Worm (Caenorhabditis elegans) whole organism, L4 larva: ENCODE results near the gene cup-16.
A peak's percentile ranks its signal among the peaks of the same experiment; 100 is the strongest.

ENCODE experiments used
- F37D6.2 ChIP-seq: sonication (generic microtip); optimal IDR thresholded peaks from 2 replicates; lab custom pipeline; 2016; ENCODE audit warnings: mild to moderate bottlenecking, missing genetic modification characterization, missing compliant biosample characterization
- F44E2.7 ChIP-seq: fragments of 200-800 bp; sonication (Bioruptor generic); IDR thresholded peaks from 2 replicates; pipeline ENCODE4 v2.1.2; 2022; ENCODE audit warnings: missing genetic modification characterization, missing compliant biosample characterization
- T20F7.1 ChIP-seq: fragments of 200-800 bp; sonication (Bioruptor generic); optimal IDR thresholded peaks from 2 replicates; lab custom pipeline; 2018; ENCODE audit warnings: mild to moderate bottlenecking, missing genetic modification characterization, missing compliant biosample characterization
- T26A8.4 ChIP-seq: fragments of 200-800 bp; sonication (Bioruptor generic); IDR thresholded peaks from 2 replicates; pipeline ENCODE4 v1.3.6; 2022; ENCODE audit warnings: missing genetic modification characterization, missing compliant biosample characterization
- Y105C5A.15 ChIP-seq: fragments of 200-800 bp; sonication (Bioruptor generic); IDR thresholded peaks from 2 replicates; pipeline ENCODE4 v1.3.6; 2022; ENCODE audit warnings: missing genetic modification characterization, missing compliant biosample characterization
- Y48G9A.11 ChIP-seq: fragments of 200-800 bp; sonication (Bioruptor generic); IDR thresholded peaks from 2 replicates; pipeline ENCODE4 v1.3.6; 2022; ENCODE audit warnings: missing genetic modification reagents, missing genetic modification characterization, missing compliant biosample characterization
- aly-2 ChIP-seq: sonication (generic microtip); optimal IDR thresholded peaks from 2 replicates; lab custom pipeline; 2018; ENCODE audit warnings: missing biosample characterization, missing genetic modification characterization
- ama-1 ChIP-seq: fragments of 150-350 bp; optimal IDR thresholded peaks from 2 replicates; lab custom pipeline; 2014; ENCODE audit warnings: inconsistent platforms, mixed read lengths
- ceh-44 ChIP-seq: fragments of 200-800 bp; sonication (Bioruptor generic); IDR thresholded peaks from 2 replicates; pipeline ENCODE4 v1.3.6; 2022; ENCODE audit warnings: missing genetic modification reagents, missing genetic modification characterization, missing compliant biosample characterization
- ceh-62 ChIP-seq: sonication (generic microtip); optimal IDR thresholded peaks from 2 replicates; lab custom pipeline; 2017; ENCODE audit warnings: missing biosample characterization, missing genetic modification characterization
- ceh-82 ChIP-seq: sonication (generic microtip); optimal IDR thresholded peaks from 2 replicates; lab custom pipeline; 2017; ENCODE audit warnings: missing biosample characterization, missing genetic modification characterization
- daf-16 ChIP-seq, 3 experiments: sonication (generic microtip); optimal IDR thresholded peaks; 2 replicates each; lab custom pipeline; 2016 to 2017; ENCODE audit warnings: missing genetic modification characterization in 3 of 3, missing genetic modification reagents in 3 of 3, mild to moderate bottlenecking in 2 of 3, missing compliant biosample characterization in 2 of 3, missing biosample characterization in 1 of 3, moderate library complexity in 1 of 3
- dmd-8 ChIP-seq: fragments of 200-800 bp; sonication (Bioruptor generic); IDR thresholded peaks from 2 replicates; pipeline ENCODE4 v1.3.6; 2022; ENCODE audit warnings: missing genetic modification characterization, missing compliant biosample characterization
- egl-27 ChIP-seq: sonication (generic microtip); optimal IDR thresholded peaks from 3 replicates; lab custom pipeline; 2017; ENCODE audit warnings: missing biosample characterization, missing genetic modification reagents, missing genetic modification characterization
- fkh-10 ChIP-seq: fragments of 150-350 bp; optimal IDR thresholded peaks from 2 replicates; lab custom pipeline; 2014; ENCODE audit warnings: missing biosample characterization, missing genetic modification reagents, missing genetic modification characterization
- gei-8 ChIP-seq: fragments of 200-800 bp; sonication (Bioruptor generic); optimal IDR thresholded peaks from 2 replicates; lab custom pipeline; 2018; ENCODE audit warnings: mild to moderate bottlenecking, missing genetic modification characterization, missing compliant biosample characterization
- hif-1 ChIP-seq, 2 experiments: sonication (generic microtip); optimal IDR thresholded peaks; 2 replicates each; lab custom pipeline; 2016 to 2017; ENCODE audit warnings: missing compliant biosample characterization in 2 of 2, missing genetic modification characterization in 2 of 2, missing genetic modification reagents in 2 of 2, missing genotype in 2 of 2, mild to moderate bottlenecking in 1 of 2
- jun-1 ChIP-seq: fragments of 150-350 bp; optimal IDR thresholded peaks from 2 replicates; lab custom pipeline; 2014; ENCODE audit warnings: missing biosample characterization, missing genetic modification reagents, missing genetic modification characterization
- lin-13 ChIP-seq: fragments of 150-350 bp; optimal IDR thresholded peaks from 2 replicates; lab custom pipeline; 2014; ENCODE audit warnings: missing biosample characterization, missing genetic modification reagents, missing genetic modification characterization
- lsy-2 ChIP-seq, 2 experiments: fragments of 150-350 bp in 1 of 2; sonication (generic microtip) in 1 of 2; optimal IDR thresholded peaks; 2 replicates each; lab custom pipeline; 2014 to 2017; ENCODE audit warnings: missing biosample characterization in 2 of 2, missing genetic modification characterization in 2 of 2
- madf-9 ChIP-seq: fragments of 200-800 bp; sonication (Bioruptor generic); conservative IDR thresholded peaks from 2 replicates; pipeline ENCODE4 v1.3.6; 2022; ENCODE audit warnings: missing genetic modification reagents, missing genetic modification characterization, missing compliant biosample characterization
- mep-1 ChIP-seq: fragments of 150-350 bp; sonication (generic microtip); optimal IDR thresholded peaks from 3 replicates; lab custom pipeline; 2014; ENCODE audit warnings: missing biosample characterization, missing genetic modification characterization
- mes-2 ChIP-seq: sonication (generic microtip); optimal IDR thresholded peaks from 2 replicates; lab custom pipeline; 2016; ENCODE audit warnings: missing genotype, mild to moderate bottlenecking, missing genetic modification characterization, missing compliant biosample characterization; ENCODE audit not compliant: poor library complexity, severe bottlenecking
- mxl-2 ChIP-seq: fragments of 200-800 bp; sonication (Bioruptor generic); conservative IDR thresholded peaks from 2 replicates; pipeline ENCODE4 v1.3.6; 2022; ENCODE audit warnings: missing genetic modification reagents, missing genetic modification characterization, missing compliant biosample characterization
- nhr-10 ChIP-seq: fragments of 150-350 bp; optimal IDR thresholded peaks from 2 replicates; lab custom pipeline; 2014; ENCODE audit warnings: missing biosample characterization, missing genetic modification characterization
- nhr-25 ChIP-seq: sonication (generic microtip); optimal IDR thresholded peaks from 2 replicates; lab custom pipeline; 2017; ENCODE audit warnings: missing genetic modification characterization, mild to moderate bottlenecking, missing compliant biosample characterization, antibody characterized with exemption, moderate library complexity, borderline replicate concordance; ENCODE audit not compliant: insufficient read depth
- nhr-28 ChIP-seq: fragments of 150-350 bp; optimal IDR thresholded peaks from 2 replicates; lab custom pipeline; 2014; ENCODE audit warnings: missing biosample characterization, missing genetic modification characterization
- nhr-48 ChIP-seq: sonication (generic microtip); optimal IDR thresholded peaks from 2 replicates; lab custom pipeline; 2016; ENCODE audit warnings: mild to moderate bottlenecking, missing genetic modification characterization, missing compliant biosample characterization
- nhr-6 ChIP-seq: fragments of 150-350 bp; optimal IDR thresholded peaks from 2 replicates; lab custom pipeline; 2014; ENCODE audit warnings: missing biosample characterization, missing genetic modification characterization
- pha-4 ChIP-seq, 2 experiments: fragments of 150-350 bp in 1 of 2; fragments of 200-800 bp in 1 of 2; sonication (Bioruptor generic) in 1 of 2; IDR thresholded peaks in 1 of 2; optimal IDR thresholded peaks in 1 of 2; 2 replicates each; pipeline versions ENCODE4 v1.3.6 to Lab custom; 2014 to 2022; ENCODE audit warnings: missing genetic modification characterization in 2 of 2, missing genetic modification reagents in 2 of 2, missing biosample characterization in 1 of 2, missing compliant biosample characterization in 1 of 2
- php-3 ChIP-seq: fragments of 200-800 bp; sonication (Bioruptor generic); IDR thresholded peaks from 2 replicates; pipeline ENCODE4 v1.3.6; 2022; ENCODE audit warnings: missing genetic modification reagents, missing genetic modification characterization, missing compliant biosample characterization
- pqm-1 ChIP-seq: sonication (generic microtip); optimal IDR thresholded peaks from 2 replicates; lab custom pipeline; 2017; ENCODE audit warnings: missing biosample characterization, missing genetic modification characterization
- sdz-12 ChIP-seq: fragments of 200-800 bp; sonication (Bioruptor generic); optimal IDR thresholded peaks from 2 replicates; lab custom pipeline; 2018; ENCODE audit warnings: mild to moderate bottlenecking, missing genetic modification characterization, missing compliant biosample characterization
- unc-130 ChIP-seq: sonication (generic microtip); optimal IDR thresholded peaks from 2 replicates; lab custom pipeline; 2016; ENCODE audit warnings: missing genetic modification reagents, missing genetic modification characterization, missing compliant biosample characterization
- unc-62 ChIP-seq, 3 experiments: fragments of 150-350 bp in 1 of 3; sonication (generic microtip); optimal IDR thresholded peaks in 2 of 3; peaks in 1 of 3; 1 replicate in 1 of 3; 2 replicates in 2 of 3; lab custom pipeline; 2014 to 2017; ENCODE audit warnings: missing biosample characterization in 3 of 3, missing genetic modification characterization in 3 of 3, missing genetic modification reagents in 3 of 3, missing genotype in 1 of 3
- zip-11 ChIP-seq: fragments of 200-800 bp; sonication (Bioruptor generic); IDR thresholded peaks from 2 replicates; pipeline ENCODE4 v1.3.6; 2022; ENCODE audit warnings: missing genetic modification characterization, missing compliant biosample characterization

Gene cup-16

ce11 chrII:8695783-8696182 is 11.2 kb upstream of the cup-16 start, which contains the start of gene C34C6.10:
C34C6.10 (minus strand) TSS chrII:8695883.
- TF ChIP-seq T26A8.4 (GFP tag; lab: Robert Waterston, UW) (no peak), nhr-25 (no peak), ceh-44 (GFP tag; lab: Robert Waterston, UW) (no peak), ceh-82 (no peak), F44E2.7 (no peak), madf-9 (GFP tag; lab: Robert Waterston, UW) (no peak)

ce11 chrII:8698828-8699227 is 8.1 kb upstream of the cup-16 start, which contains the start of gene chdh-1:
chdh-1 (minus strand) TSS chrII:8698928.
- TF ChIP-seq unc-130 = no peak
- TF ChIP-seq unc-62 (GFP tag; optimal IDR thresholded peaks at IDR 0.05 in 1 of 2; lab: Kevin White, UChicago) = peak in 1 of 2 experiments; percentile 31
- no peak for TF ChIP-seq unc-62 (tag; optimal IDR thresholded peaks at IDR 0.05; lab: Kevin White, UChicago)
- TF ChIP-seq ama-1 (lab: Kevin White, UChicago) = peak; percentile 45

- TF ChIP-seq unc-62 (GFP tag; optimal IDR thresholded peaks at IDR 0.05 in 1 of 2; lab: Kevin White, UChicago) = peak in 1 of 2 experiments; percentile 49
- no peak for TF ChIP-seq unc-62 (tag; optimal IDR thresholded peaks at IDR 0.05; lab: Kevin White, UChicago)
- TF ChIP-seq jun-1 = no peak
- TF ChIP-seq lsy-2 (tag; optimal IDR thresholded peaks at IDR 0.05; lab: Kevin White, UChicago) = peak in 1 of 2 experiments; percentile 84
- TF ChIP-seq Y105C5A.15 = no peak
- TF ChIP-seq F44E2.7 = no peak
Measured at ce11 chrII:8701059-8701458, 5.9 kb upstream of the cup-16 start.

- TF ChIP-seq ama-1 (lab: Kevin White, UChicago) (no peak), mep-1 (tag; lab: Kevin White, UChicago) (no peak), hif-1 (tag; optimal IDR thresholded peaks at IDR 0.05; lab: Kevin White, UChicago) (no peak), sdz-12 (no peak), ceh-62 (tag; lab: Kevin White, UChicago) (no peak), egl-27 (no peak), zip-11 (no peak), fkh-10 (no peak), madf-9 (GFP tag; lab: Robert Waterston, UW) (no peak), aly-2 (no peak), dmd-8 (no peak), Y48G9A.11 (no peak), ceh-44 (GFP tag; lab: Robert Waterston, UW) (no peak), nhr-6 (tag; lab: Kevin White, UChicago) (no peak), php-3 (GFP tag; lab: Robert Waterston, UW) (no peak), nhr-10 (tag; lab: Kevin White, UChicago) (no peak), mes-2 (tag; lab: Kevin White, UChicago) (no peak), F37D6.2 (tag; lab: Kevin White, UChicago) (no peak), mxl-2 (no peak), gei-8 (no peak)
Measured at ce11 chrII:8701619-8702350, 5.2 kb upstream of the cup-16 start, which contains the start of gene sphk-1. sphk-1 (minus strand) TSS chrII:8701669.

ce11 chrII:8703729-8704128 is 3.2 kb upstream of the cup-16 start, which contains the start of gene ceh-7:
ceh-7 (minus strand) TSS chrII:8703829.
- TF ChIP-seq daf-16 (GFP tag; optimal IDR thresholded peaks at IDR 0.05; lab: Kevin White, UChicago) (no peak), daf-16 (tag; optimal IDR thresholded peaks at IDR 0.05; lab: Kevin White, UChicago) (no peak), nhr-6 (tag; lab: Kevin White, UChicago) (no peak), nhr-28 (tag; lab: Kevin White, UChicago) (no peak), nhr-25 (no peak), mxl-2 (no peak), T20F7.1 (GFP tag; lab: Kevin White, UChicago) (no peak), pha-4 (GFP tag; IDR thresholded peaks at IDR 0.05; lab: Robert Waterston, UW) (no peak), pha-4 (tag; optimal IDR thresholded peaks at IDR 0.05; lab: Kevin White, UChicago) (no peak), nhr-48 (tag; lab: Kevin White, UChicago) (no peak), pqm-1 (tag; lab: Kevin White, UChicago) (no peak), lin-13 (GFP tag; lab: Kevin White, UChicago) (no peak), ama-1 (lab: Kevin White, UChicago) (no peak)
